Fruit fly (Drosophila melanogaster) whole organism, embryonic: ENCODE data around the gene CG14269.

Source experiments
- Abd-B ChIP-seq: fragments of 200-800 bp; sonication (Bioruptor generic); optimal IDR thresholded peaks from 2 replicates; lab custom pipeline; 2018; ENCODE audit warnings: missing biosample characterization, mild to moderate bottlenecking, missing genetic modification characterization, moderate library complexity
- Atf6 ChIP-seq: fragments of 200-800 bp; sonication (Bioruptor generic); IDR thresholded peaks from 2 replicates; pipeline ENCODE4 v1.3.6; 2022; ENCODE audit warnings: missing biosample characterization, missing genetic modification characterization
- CG1233 ChIP-seq: fragments of 200-800 bp; sonication (Bioruptor generic); optimal IDR thresholded peaks from 4 replicates; lab custom pipeline; 2018; ENCODE audit warnings: missing biosample characterization, mild to moderate bottlenecking, missing genetic modification characterization
- CG12391 ChIP-seq: fragments of 200-800 bp; sonication (Bioruptor generic); optimal IDR thresholded peaks from 3 replicates; lab custom pipeline; 2018; ENCODE audit warnings: missing biosample characterization, mild to moderate bottlenecking, missing genetic modification characterization, moderate library complexity
- CG12659 ChIP-seq: fragments of 200-800 bp; sonication (Bioruptor generic); optimal IDR thresholded peaks from 3 replicates; lab custom pipeline; 2017; ENCODE audit warnings: mild to moderate bottlenecking, missing biosample characterization, missing genetic modification reagents, missing genetic modification characterization
- CG14667 ChIP-seq: fragments of 200-800 bp; sonication (Bioruptor generic); IDR thresholded peaks from 2 replicates; pipeline ENCODE4 v1.3.6; 2022; ENCODE audit warnings: missing biosample characterization, missing genetic modification characterization
- CG14860 ChIP-seq: fragments of 200-800 bp; sonication (Bioruptor generic); IDR thresholded peaks from 3 replicates; pipeline ENCODE4 v1.3.6; 2022; ENCODE audit warnings: missing biosample characterization, missing genetic modification characterization; ENCODE audit not compliant: partially characterized antibody
- CG15514 ChIP-seq: fragments of 200-800 bp; sonication (Bioruptor generic); optimal IDR thresholded peaks from 3 replicates; lab custom pipeline; 2017; ENCODE audit warnings: missing biosample characterization, missing genetic modification characterization, mild to moderate bottlenecking, moderate library complexity, missing genetic modification reagents
- CG1603 ChIP-seq: fragments of 200-800 bp; sonication (Bioruptor generic); optimal IDR thresholded peaks from 2 replicates; lab custom pipeline; 2019; ENCODE audit warnings: missing biosample characterization, mild to moderate bottlenecking, missing genetic modification characterization, moderate library complexity
- CG17359 ChIP-seq: fragments of 200-800 bp; sonication (Bioruptor generic); optimal IDR thresholded peaks from 3 replicates; lab custom pipeline; 2018; ENCODE audit warnings: missing biosample characterization, mild to moderate bottlenecking, missing genetic modification characterization, moderate library complexity
- CG2712 ChIP-seq: fragments of 200-800 bp; optimal IDR thresholded peaks from 3 replicates; lab custom pipeline; 2019; ENCODE audit warnings: missing biosample characterization, mild to moderate bottlenecking, missing genetic modification characterization, moderate library complexity
- CG30403 ChIP-seq: fragments of 200-800 bp; sonication (Bioruptor generic); optimal IDR thresholded peaks from 3 replicates; lab custom pipeline; 2016; ENCODE audit warnings: missing biosample characterization, missing genetic modification characterization
- CG31388 ChIP-seq: fragments of 200-800 bp; sonication (Bioruptor generic); optimal IDR thresholded peaks from 2 replicates; lab custom pipeline; 2016; ENCODE audit warnings: missing biosample characterization, missing genetic modification characterization
- CG34422 ChIP-seq: fragments of 200-800 bp; sonication (Bioruptor generic); IDR thresholded peaks from 3 replicates; pipeline ENCODE4 v1.3.6; 2022; ENCODE audit warnings: missing biosample characterization, missing genetic modification characterization
- CG4360 ChIP-seq: fragments of 200-800 bp; sonication (Bioruptor generic); IDR thresholded peaks from 2 replicates; pipeline ENCODE4 v1.3.6; 2022; ENCODE audit warnings: missing biosample characterization, missing genetic modification characterization
- CG9215 ChIP-seq: fragments of 200-800 bp; sonication (Bioruptor generic); IDR thresholded peaks from 2 replicates; pipeline ENCODE4 v1.3.6; 2022; ENCODE audit warnings: missing biosample characterization, missing genetic modification characterization
- CG9727 ChIP-seq: fragments of 200-800 bp; sonication (Bioruptor generic); optimal IDR thresholded peaks from 3 replicates; lab custom pipeline; 2017; ENCODE audit warnings: missing biosample characterization, mild to moderate bottlenecking, missing genetic modification characterization
- Chrac-16 ChIP-seq: fragments of 200-800 bp; sonication (Bioruptor generic); optimal IDR thresholded peaks from 3 replicates; lab custom pipeline; 2016; ENCODE audit warnings: missing biosample characterization, missing genetic modification characterization
- D19B ChIP-seq: fragments of 200-800 bp; sonication (Bioruptor generic); optimal IDR thresholded peaks from 2 replicates; lab custom pipeline; 2017; ENCODE audit warnings: missing biosample characterization, mild to moderate bottlenecking, missing genetic modification characterization
- Dip2 ChIP-seq: fragments of 200-800 bp; sonication (Bioruptor generic); IDR thresholded peaks from 2 replicates; pipeline ENCODE4 v1.3.6; 2022; ENCODE audit warnings: missing biosample characterization, missing genetic modification characterization
- Doc3 ChIP-seq: fragments of 200-800 bp; sonication (Bioruptor generic); IDR thresholded peaks from 3 replicates; pipeline ENCODE4 v1.3.6; 2022; ENCODE audit warnings: missing biosample characterization, missing genetic modification characterization; ENCODE audit not compliant: partially characterized antibody
- Dref ChIP-seq: fragments of 200-800 bp; sonication (Bioruptor generic); IDR thresholded peaks from 2 replicates; pipeline ENCODE4 v1.3.6; 2022; ENCODE audit warnings: missing biosample characterization, missing genetic modification characterization
- Ets97D ChIP-seq: fragments of 200-800 bp; sonication (Bioruptor generic); optimal IDR thresholded peaks from 3 replicates; lab custom pipeline; 2016; ENCODE audit warnings: missing biosample characterization, missing genetic modification characterization
- Fer2 ChIP-seq: fragments of 200-800 bp; sonication (Bioruptor generic); optimal IDR thresholded peaks from 2 replicates; lab custom pipeline; 2018; ENCODE audit warnings: missing biosample characterization, mild to moderate bottlenecking, missing genetic modification characterization, moderate library complexity
- Hsf ChIP-seq: fragments of 200-800 bp; sonication (Bioruptor generic); optimal IDR thresholded peaks from 3 replicates; lab custom pipeline; 2016; ENCODE audit warnings: missing biosample characterization, missing genetic modification characterization
- NC2α ChIP-seq: fragments of 200-800 bp; sonication (Bioruptor generic); optimal IDR thresholded peaks from 2 replicates; lab custom pipeline; 2016; ENCODE audit warnings: missing biosample characterization, missing genetic modification characterization
- Nf-YA ChIP-seq: fragments of 200-800 bp; sonication (Bioruptor generic); IDR thresholded peaks from 2 replicates; pipeline ENCODE4 v1.3.6; 2022; ENCODE audit warnings: missing biosample characterization, missing genetic modification characterization
- Side ChIP-seq: fragments of 200-800 bp; sonication (Bioruptor generic); optimal IDR thresholded peaks from 2 replicates; lab custom pipeline; 2016; ENCODE audit warnings: missing biosample characterization, missing genetic modification characterization
- Stat92E ChIP-seq, 3 experiments: fragments of >200 bp in 2 of 3; fragments of 200-800 bp in 1 of 3; sonication (Bioruptor generic) in 1 of 3; optimal IDR thresholded peaks; 2 replicates each; lab custom pipeline; 2017 to 2019; ENCODE audit warnings: missing biosample characterization in 3 of 3, missing genetic modification characterization in 3 of 3, mild to moderate bottlenecking in 1 of 3, moderate library complexity in 1 of 3
- Xbp1 ChIP-seq: fragments of 200-800 bp; sonication (Bioruptor generic); optimal IDR thresholded peaks from 3 replicates; lab custom pipeline; 2016; ENCODE audit warnings: missing biosample characterization, mild to moderate bottlenecking, missing genetic modification characterization
- YL-1 ChIP-seq: fragments of 200-800 bp; sonication (Bioruptor generic); optimal IDR thresholded peaks from 3 replicates; lab custom pipeline; 2017; ENCODE audit warnings: missing biosample characterization, mild to moderate bottlenecking, missing genetic modification characterization
- amos ChIP-seq: fragments of 200-800 bp; sonication (Bioruptor generic); IDR thresholded peaks from 2 replicates; pipeline ENCODE4 v1.3.6; 2022; ENCODE audit warnings: missing biosample characterization, missing genetic modification characterization; ENCODE audit not compliant: partially characterized antibody
- ase ChIP-seq: fragments of 200-800 bp; sonication (Bioruptor generic); IDR thresholded peaks from 3 replicates; pipeline ENCODE4 v1.3.6; 2022; ENCODE audit warnings: missing biosample characterization, missing genetic modification characterization
- bbx ChIP-seq: fragments of 200-800 bp; sonication (Bioruptor generic); IDR thresholded peaks from 2 replicates; pipeline ENCODE4 v1.3.6; 2022; ENCODE audit warnings: missing biosample characterization, missing genetic modification characterization; ENCODE audit not compliant: partially characterized antibody
- chif ChIP-seq, 2 experiments: fragments of 200-800 bp; sonication (Bioruptor generic); optimal IDR thresholded peaks; 3 replicates each; lab custom pipeline; 2016; ENCODE audit warnings: missing biosample characterization in 2 of 2, missing genetic modification characterization in 2 of 2
- crol ChIP-seq: fragments of 200-800 bp; sonication (Bioruptor generic); IDR thresholded peaks from 2 replicates; pipeline ENCODE4 v1.3.6; 2022; ENCODE audit warnings: missing biosample characterization, missing genetic modification characterization
- dimm ChIP-seq: fragments of 200-800 bp; sonication (Bioruptor generic); IDR thresholded peaks from 2 replicates; pipeline ENCODE4 v1.3.6; 2022; ENCODE audit warnings: missing biosample characterization, missing genetic modification characterization
- dm ChIP-seq: fragments of 200-800 bp; sonication (Bioruptor generic); optimal IDR thresholded peaks from 3 replicates; lab custom pipeline; 2016; ENCODE audit warnings: missing biosample characterization, missing genetic modification characterization
- nerfin-2 ChIP-seq: fragments of 200-800 bp; sonication (Bioruptor generic); IDR thresholded peaks from 2 replicates; pipeline ENCODE4 v1.3.6; 2022; ENCODE audit warnings: missing biosample characterization, missing genetic modification characterization; ENCODE audit not compliant: partially characterized antibody
- peb ChIP-seq: fragments of 200-800 bp; sonication (Bioruptor generic); IDR thresholded peaks from 2 replicates; pipeline ENCODE4 v1.3.6; 2022; ENCODE audit warnings: missing biosample characterization, missing genetic modification characterization
- phol ChIP-seq: fragments of 200-800 bp; sonication (Bioruptor generic); optimal IDR thresholded peaks from 3 replicates; lab custom pipeline; 2018; ENCODE audit warnings: missing biosample characterization, mild to moderate bottlenecking, missing genetic modification characterization, moderate library complexity
- prd ChIP-seq, 3 experiments: fragments of >200 bp in 2 of 3; fragments of 200-800 bp in 1 of 3; sonication (Bioruptor generic) in 1 of 3; optimal IDR thresholded peaks in 2 of 3; IDR thresholded peaks in 1 of 3; 2 replicates in 2 of 3; 3 replicates in 1 of 3; pipeline versions ENCODE4 v1.3.6 to Lab custom; 2017 to 2022; ENCODE audit warnings: missing biosample characterization in 1 of 3, missing genetic modification characterization in 1 of 3
- pzg ChIP-seq: fragments of 200-800 bp; sonication (Bioruptor generic); optimal IDR thresholded peaks from 3 replicates; lab custom pipeline; 2018; ENCODE audit warnings: missing biosample characterization, mild to moderate bottlenecking, missing genetic modification characterization, moderate library complexity
- row ChIP-seq: fragments of 200-800 bp; sonication (Bioruptor generic); IDR thresholded peaks from 3 replicates; pipeline ENCODE4 v1.3.6; 2022; ENCODE audit warnings: missing biosample characterization, missing genetic modification characterization
- sens-2 ChIP-seq: fragments of 200-800 bp; sonication (Bioruptor generic); IDR thresholded peaks from 2 replicates; pipeline ENCODE4 v1.3.6; 2022; ENCODE audit warnings: missing biosample characterization, missing genetic modification characterization
- ssp ChIP-seq: fragments of 200-800 bp; sonication (Bioruptor generic); IDR thresholded peaks from 2 replicates; pipeline ENCODE4 v1.3.6; 2022; ENCODE audit warnings: missing biosample characterization, missing genetic modification characterization
- sug ChIP-seq: fragments of 200-800 bp; optimal IDR thresholded peaks from 2 replicates; lab custom pipeline; 2019; ENCODE audit warnings: missing biosample characterization, mild to moderate bottlenecking, missing genetic modification characterization, moderate library complexity
- tin ChIP-seq: fragments of 200-800 bp; sonication (Bioruptor generic); optimal IDR thresholded peaks from 3 replicates; lab custom pipeline; 2016; ENCODE audit warnings: missing biosample characterization, missing genetic modification characterization

The CG14269 gene

dm6 chrX:3435707-3436106, at the start of gene CG14269:
Gene CG14269 (minus strand): TSS chrX:3435807.
- TF ChIP-seq CG1233 (GFP tag; lab: Kevin White, UChicago) (no peak), tin (no peak), Hsf (GFP tag; lab: Kevin White, UChicago) (no peak), D19B (GFP tag; lab: Kevin White, UChicago) (no peak)

dm6 chrX:3485304-3485703, 49.7 kb upstream of the CG14269 start, which contains the start of the genes CG14270 and CG10803:
Gene CG14270 (minus strand): TSS chrX:3485378.
Gene CG10803 (plus strand): TSS chrX:3485650.
- TF ChIP-seq sens-2 (GFP tag; lab: Robert Waterston, UW): no peak
- no peak for TF ChIP-seq dimm (GFP tag; lab: Robert Waterston, UW)
- peak; percentile 13 for TF ChIP-seq dm (GFP tag; lab: Kevin White, UChicago)
- TF ChIP-seq Dref (GFP tag; lab: Robert Waterston, UW): peak; percentile 72
- TF ChIP-seq Side: no peak
- TF ChIP-seq CG34422 (GFP tag; lab: Robert Waterston, UW): 0 out of 3 replicates have a peak, but pooled peaks have one; percentile 43
- TF ChIP-seq sug (tag; lab: Kevin White, UChicago): no peak
- no peak for TF ChIP-seq Atf6 (GFP tag; lab: Robert Waterston, UW)
- no peak for TF ChIP-seq Nf-YA (GFP tag; lab: Robert Waterston, UW)
- peak; percentile 55; the same call in 1 of the 2 replicates for TF ChIP-seq bbx
- peak in 1 of 2 experiments; percentile 11 for TF ChIP-seq chif (GFP tag; optimal IDR thresholded peaks at IDR 0.05; lab: Kevin White, UChicago)
- peak; percentile 44 for TF ChIP-seq pzg
- TF ChIP-seq Xbp1 (GFP tag; lab: Kevin White, UChicago): peak; percentile 23
- TF ChIP-seq CG14860 (GFP tag; lab: Robert Waterston, UW): peak; percentile 79
- TF ChIP-seq CG31388 (GFP tag; lab: Kevin White, UChicago): no peak
- TF ChIP-seq Fer2 (tag; lab: Kevin White, UChicago): no peak
- peak; percentile 9 for TF ChIP-seq CG9727 (GFP tag; lab: Kevin White, UChicago)
- TF ChIP-seq CG1603 (tag; lab: Kevin White, UChicago): peak; percentile 2
- peak; percentile 70 for TF ChIP-seq row (GFP tag; lab: Robert Waterston, UW)
- TF ChIP-seq Abd-B: peak; percentile 15
- TF ChIP-seq CG12659 (GFP tag; lab: Kevin White, UChicago): peak; percentile 35
- TF ChIP-seq CG9215 (GFP tag; lab: Robert Waterston, UW): 0 out of 2 replicates have a peak, but pooled peaks have one; percentile 15
- TF ChIP-seq CG30403: peak; percentile 17
- TF ChIP-seq prd (optimal IDR thresholded peaks at IDR 0.05; lab: Kevin White, UChicago): no peak
- TF ChIP-seq prd (GFP tag; IDR thresholded peaks at IDR 0.05; lab: Robert Waterston, UW): peak; percentile 21; the same call in 1 of the 3 replicates
- peak; percentile 47 for TF ChIP-seq CG12391 (tag; lab: Kevin White, UChicago)
- TF ChIP-seq ssp (GFP tag; lab: Robert Waterston, UW): no peak
- TF ChIP-seq peb (GFP tag; lab: Robert Waterston, UW): no peak
- peak; percentile 75 for TF ChIP-seq nerfin-2
- TF ChIP-seq CG4360 (GFP tag; lab: Robert Waterston, UW): no peak
- no peak for TF ChIP-seq CG14667 (GFP tag; lab: Robert Waterston, UW)
- peak; percentile 71; the same call in 1 of the 2 replicates for TF ChIP-seq amos (GFP tag; lab: Robert Waterston, UW)
- no peak for TF ChIP-seq NC2α (GFP tag; lab: Kevin White, UChicago)
- TF ChIP-seq Dip2 (GFP tag; lab: Robert Waterston, UW): no peak
- no peak for TF ChIP-seq crol (GFP tag; lab: Robert Waterston, UW)
- TF ChIP-seq Ets97D (GFP tag; lab: Kevin White, UChicago): peak; percentile 57
- TF ChIP-seq CG2712 (tag; lab: Kevin White, UChicago): peak; percentile 33
- peak; percentile 22 for TF ChIP-seq phol (tag; lab: Kevin White, UChicago)
- TF ChIP-seq Chrac-16 (GFP tag; lab: Kevin White, UChicago): no peak
- TF ChIP-seq Doc3 (GFP tag; lab: Robert Waterston, UW): peak; percentile 71
- TF ChIP-seq YL-1 (GFP tag; lab: Kevin White, UChicago): peak; percentile 52
- TF ChIP-seq Stat92E (GFP tag; optimal IDR thresholded peaks at IDR 0.05; lab: Kevin White, UChicago): peak in 1 of 3 experiments; percentile 48
- peak; percentile 36 for TF ChIP-seq CG17359 (tag; lab: Kevin White, UChicago)
- no peak for TF ChIP-seq ase
- TF ChIP-seq CG15514 (GFP tag; lab: Kevin White, UChicago): peak; percentile 93
